Fruit fly (Drosophila melanogaster): Measurements from ENCODE around the gene CG13983.
A peak's percentile ranks its signal among the peaks of the same experiment; 100 is the strongest.

CG13983 gene

dm6 chr2L:6255488-6255887 lies 8.8 kb downstream of the CG13983 start, which contains the start of gene AANATL2 (continued):
- TF ChIP-seq mirr (GFP tag; optimal IDR thresholded peaks at IDR 0.05) = peak; percentile 8
- TF ChIP-seq CG34376 (GFP tag; optimal IDR thresholded peaks at IDR 0.05) = peak; percentile 15
- TF ChIP-seq Deaf1 (tag; optimal IDR thresholded peaks at IDR 0.05) = peak; percentile 48
- TF ChIP-seq sug (tag; optimal IDR thresholded peaks at IDR 0.05) = peak; percentile 73
- TF ChIP-seq CG8290 (GFP tag; optimal IDR thresholded peaks at IDR 0.05) = no peak
- peak in 1 of 2 experiments; percentile 30 for TF ChIP-seq CG8290 (tag; optimal IDR thresholded peaks at IDR 0.05)
- TF ChIP-seq CG2116 (GFP tag; optimal IDR thresholded peaks at IDR 0.05) = no peak
- no peak for TF ChIP-seq CG4854 (GFP tag; optimal IDR thresholded peaks at IDR 0.05)
- peak; percentile 80 for TF ChIP-seq crol (GFP tag; IDR thresholded peaks at IDR 0.05)
- TF ChIP-seq Hr78 (GFP tag; optimal IDR thresholded peaks at IDR 0.05) = peak in 1 of 2 experiments; percentile 11
- TF ChIP-seq dm (GFP tag; optimal IDR thresholded peaks at IDR 0.05) = no peak
- peak; percentile 54 for TF ChIP-seq exex (tag; optimal IDR thresholded peaks at IDR 0.05)
- no peak for TF ChIP-seq CG8944 (GFP tag; optimal IDR thresholded peaks at IDR 0.05)
- no peak for TF ChIP-seq ap (GFP tag; IDR thresholded peaks at IDR 0.05)

dm6 chr2L:6253005-6253353 lies 11.3 kb downstream of the CG13983 start, which contains the start of gene Ddr:
Ddr (plus strand) TSS chr2L:6253123.
- TF ChIP-seq hbn (GFP tag; IDR thresholded peaks at IDR 0.05; ENCODE audit: partially characterized antibody) (peak; percentile 41; the same call in 1 of the 2 replicates), CG14860 (GFP tag; IDR thresholded peaks at IDR 0.05; ENCODE audit: partially characterized antibody) (peak; percentile 65), Jarid2 (GFP tag; optimal IDR thresholded peaks at IDR 0.05) (peak; percentile 56), CG3065 (GFP tag; optimal IDR thresholded peaks at IDR 0.05) (no peak), usp (GFP tag; optimal IDR thresholded peaks at IDR 0.05) (no peak), HLH54F (GFP tag; optimal IDR thresholded peaks at IDR 0.05) (no peak), CG3726 (GFP tag; IDR thresholded peaks at IDR 0.05) (0 out of 3 replicates have a peak, but pooled peaks have one; percentile 20), YL-1 (GFP tag; optimal IDR thresholded peaks at IDR 0.05) (no peak), nerfin-2 (GFP tag; IDR thresholded peaks at IDR 0.05; ENCODE audit: partially characterized antibody) (peak; percentile 63; the same call in 1 of the 2 replicates), CG2129 (GFP tag; IDR thresholded peaks at IDR 0.05; ENCODE audit: partially characterized antibody) (0 out of 2 replicates have a peak, but pooled peaks have one; percentile 18), vnd (GFP tag; IDR thresholded peaks at IDR 0.05; ENCODE audit: partially characterized antibody) (peak; percentile 52; the same call in 2 of the 3 replicates), Opbp (GFP tag; IDR thresholded peaks at IDR 0.05; ENCODE audit: partially characterized antibody) (peak; percentile 72; the same call in 2 of the 3 replicates), CG14050 (GFP tag; IDR thresholded peaks at IDR 0.05) (no peak), CG16813 (GFP tag; IDR thresholded peaks at IDR 0.05; ENCODE audit: partially characterized antibody) (peak; percentile 65; the same call in 2 of the 3 replicates), sna (GFP tag; IDR thresholded peaks at IDR 0.05; ENCODE audit: partially characterized antibody) (peak; percentile 58; the same call in 1 of the 2 replicates), CG34224 (GFP tag; IDR thresholded peaks at IDR 0.05; ENCODE audit: partially characterized antibody) (peak; percentile 65; the same call in 2 of the 3 replicates), ham (GFP tag; IDR thresholded peaks at IDR 0.05) (no peak), Bgb (GFP tag; IDR thresholded peaks at IDR 0.05; ENCODE audit: partially characterized antibody) (peak; percentile 69), vfl (GFP tag; optimal IDR thresholded peaks at IDR 0.05) (no peak), ems (GFP tag; optimal IDR thresholded peaks at IDR 0.05) (no peak), unc-4 (GFP tag; IDR thresholded peaks at IDR 0.05; ENCODE audit: partially characterized antibody) (no peak), CG13287 (GFP tag; IDR thresholded peaks at IDR 0.05; ENCODE audit: partially characterized antibody) (peak; percentile 56), CG7963 (GFP tag; IDR thresholded peaks at IDR 0.05; ENCODE audit: partially characterized antibody) (peak; percentile 66; the same call in 2 of the 3 replicates), CG10462 (GFP tag; optimal IDR thresholded peaks at IDR 0.05) (no peak), stwl (tag; optimal IDR thresholded peaks at IDR 0.05) (peak; percentile 88), CG17802 (tag; optimal IDR thresholded peaks at IDR 0.05) (no peak), CG6791 (GFP tag; IDR thresholded peaks at IDR 0.05; ENCODE audit: partially characterized antibody) (peak; percentile 75), sisA (GFP tag; IDR thresholded peaks at IDR 0.05) (no peak), Dll (GFP tag; IDR thresholded peaks at IDR 0.05; ENCODE audit: partially characterized antibody) (peak; percentile 64), amos (GFP tag; IDR thresholded peaks at IDR 0.05; ENCODE audit: partially characterized antibody) (peak; percentile 55), Med (GFP tag) (peak; percentile 45), Hand (GFP tag; optimal IDR thresholded peaks at IDR 0.05) (no peak), CG8290 (GFP tag; optimal IDR thresholded peaks at IDR 0.05) (no peak), CG8290 (tag; optimal IDR thresholded peaks at IDR 0.05) (peak in 1 of 2 experiments; percentile 36), CG6854 (GFP tag; optimal IDR thresholded peaks at IDR 0.05) (no peak)

All from whole organism, embryonic.